Worm (Caenorhabditis elegans) whole organism, young adult: ENCODE data around the gene W05B2.2.

Experiments used
- C06A6.2 ChIP-seq: fragments of 200-800 bp; sonication (Bioruptor generic); conservative IDR thresholded peaks from 2 replicates; pipeline ENCODE4 v1.3.6; 2022; ENCODE audit warnings: missing genetic modification characterization, missing compliant biosample characterization
- F23B12.7 ChIP-seq: sonication (generic microtip); optimal IDR thresholded peaks from 2 replicates; lab custom pipeline; 2017; ENCODE audit warnings: missing genetic modification characterization, mild to moderate bottlenecking, missing compliant biosample characterization, antibody characterized with exemption, moderate library complexity; ENCODE audit not compliant: insufficient read depth
- T07F8.4 ChIP-seq: sonication (generic microtip); optimal IDR thresholded peaks from 2 replicates; lab custom pipeline; 2016; ENCODE audit warnings: mild to moderate bottlenecking, missing genetic modification characterization, moderate library complexity, missing compliant biosample characterization
- Y53F4B.3 ChIP-seq: fragments of 200-800 bp; sonication (Bioruptor generic); IDR thresholded peaks from 2 replicates; pipeline ENCODE4 v1.3.6; 2022; ENCODE audit warnings: missing genetic modification reagents, missing genetic modification characterization, missing compliant biosample characterization
- Y79H2A.3 ChIP-seq: fragments of 200-800 bp; sonication (Bioruptor generic); conservative IDR thresholded peaks from 2 replicates; pipeline ENCODE4 v1.3.6; 2022; ENCODE audit warnings: missing genetic modification reagents, missing genetic modification characterization, missing compliant biosample characterization
- ama-1 ChIP-seq, 3 experiments: fragments of 150-350 bp in 1 of 3; sonication (generic microtip) in 2 of 3; optimal IDR thresholded peaks; 2 replicates each; lab custom pipeline; 2014 to 2018; ENCODE audit warnings: missing biosample characterization in 2 of 3, missing genetic modification characterization in 2 of 3, missing genetic modification reagents in 2 of 3
- bed-2 ChIP-seq: fragments of 200-800 bp; sonication (Bioruptor generic); IDR thresholded peaks from 2 replicates; pipeline ENCODE4 v1.3.6; 2022; ENCODE audit warnings: missing genetic modification reagents, missing genetic modification characterization, missing compliant biosample characterization
- ccch-3 ChIP-seq: fragments of 200-800 bp; sonication (Bioruptor generic); optimal IDR thresholded peaks from 2 replicates; lab custom pipeline; 2018; ENCODE audit warnings: mild to moderate bottlenecking, missing genetic modification characterization, missing compliant biosample characterization
- cebp-1 ChIP-seq, 2 experiments: fragments of 200-800 bp in 1 of 2; sonication (Bioruptor generic) in 1 of 2; sonication (generic microtip) in 1 of 2; IDR thresholded peaks in 1 of 2; optimal IDR thresholded peaks in 1 of 2; 2 replicates each; pipeline versions ENCODE4 v1.3.6 to Lab custom; 2017 to 2022; ENCODE audit warnings: missing compliant biosample characterization in 2 of 2, missing genetic modification characterization in 2 of 2, mild to moderate bottlenecking in 1 of 2, missing genetic modification reagents in 1 of 2, moderate library complexity in 1 of 2
- ceh-40 ChIP-seq: fragments of 200-800 bp; sonication (Bioruptor generic); IDR thresholded peaks from 2 replicates; pipeline ENCODE4 v1.3.6; 2022; ENCODE audit warnings: missing genetic modification characterization, missing compliant biosample characterization
- ceh-79 ChIP-seq: sonication (generic microtip); optimal IDR thresholded peaks from 2 replicates; lab custom pipeline; 2017; ENCODE audit warnings: mild to moderate bottlenecking, missing genetic modification characterization, missing compliant biosample characterization
- efl-1 ChIP-seq: fragments of 150-350 bp; optimal IDR thresholded peaks from 2 replicates; lab custom pipeline; 2014; ENCODE audit warnings: missing biosample characterization, missing genetic modification reagents, missing genetic modification characterization
- egl-18 ChIP-seq: fragments of 200-800 bp; sonication (Bioruptor generic); IDR thresholded peaks from 2 replicates; pipeline ENCODE4 v1.3.6; 2022; ENCODE audit warnings: missing genetic modification reagents, missing genetic modification characterization, missing compliant biosample characterization
- him-1 ChIP-seq: sonication (generic microtip); optimal IDR thresholded peaks from 2 replicates; lab custom pipeline; 2016; ENCODE audit warnings: missing genotype, missing genetic modification reagents, missing genetic modification characterization, missing compliant biosample characterization
- hlh-26 ChIP-seq: fragments of 200-800 bp; sonication (Bioruptor generic); conservative IDR thresholded peaks from 2 replicates; pipeline ENCODE4 v1.3.6; 2022; ENCODE audit warnings: missing genetic modification reagents, missing genetic modification characterization, missing compliant biosample characterization
- hmg-1.2 ChIP-seq: fragments of 200-800 bp; sonication (Bioruptor generic); IDR thresholded peaks from 2 replicates; pipeline ENCODE4 v1.3.6; 2022; ENCODE audit warnings: missing genetic modification reagents, missing genetic modification characterization, missing compliant biosample characterization
- lin-26 ChIP-seq: fragments of 200-800 bp; sonication (Bioruptor generic); IDR thresholded peaks from 2 replicates; pipeline ENCODE4 v1.3.6; 2022; ENCODE audit warnings: missing genetic modification reagents, missing genetic modification characterization, missing compliant biosample characterization
- lin-54 ChIP-seq: fragments of 200-800 bp; sonication (Bioruptor generic); optimal IDR thresholded peaks from 2 replicates; lab custom pipeline; 2018; ENCODE audit warnings: mild to moderate bottlenecking, missing genetic modification characterization, missing compliant biosample characterization
- lsy-27 ChIP-seq: sonication (generic microtip); optimal IDR thresholded peaks from 2 replicates; lab custom pipeline; 2017; ENCODE audit warnings: missing genetic modification characterization, mild to moderate bottlenecking, missing compliant biosample characterization, antibody characterized with exemption, missing genotype, borderline replicate concordance; ENCODE audit not compliant: insufficient read depth
- mcd-1 ChIP-seq: fragments of 200-800 bp; sonication (Bioruptor generic); IDR thresholded peaks from 2 replicates; pipeline ENCODE4 v1.3.6; 2022; ENCODE audit warnings: missing genetic modification reagents, missing genetic modification characterization, missing compliant biosample characterization
- mel-28 ChIP-seq: sonication (generic microtip); optimal IDR thresholded peaks from 2 replicates; lab custom pipeline; 2016; ENCODE audit warnings: borderline replicate concordance, mild to moderate bottlenecking, missing genetic modification characterization, missing compliant biosample characterization
- mxl-1 ChIP-seq: sonication (generic microtip); optimal IDR thresholded peaks from 2 replicates; lab custom pipeline; 2016; ENCODE audit warnings: missing genetic modification characterization, missing compliant biosample characterization
- nhr-27 ChIP-seq: fragments of 200-800 bp; sonication (Bioruptor generic); optimal IDR thresholded peaks from 2 replicates; lab custom pipeline; 2018; ENCODE audit warnings: mild to moderate bottlenecking, missing genetic modification characterization, moderate library complexity, missing compliant biosample characterization
- unc-130 ChIP-seq: sonication (generic microtip); optimal IDR thresholded peaks from 2 replicates; lab custom pipeline; 2016; ENCODE audit warnings: missing genetic modification reagents, missing genetic modification characterization, missing compliant biosample characterization
- xnd-1 ChIP-seq: sonication (generic microtip); optimal IDR thresholded peaks from 2 replicates; lab custom pipeline; 2016; ENCODE audit warnings: missing genotype, missing genetic modification reagents, missing genetic modification characterization, missing compliant biosample characterization
- zfh-2 ChIP-seq: fragments of 200-800 bp; sonication (Bioruptor generic); conservative IDR thresholded peaks from 2 replicates; pipeline ENCODE4 v1.3.6; 2022; ENCODE audit warnings: missing genetic modification reagents, missing genetic modification characterization, missing compliant biosample characterization
- ztf-18 ChIP-seq: sonication (generic microtip); optimal IDR thresholded peaks from 2 replicates; lab custom pipeline; 2016; ENCODE audit warnings: missing genotype, mild to moderate bottlenecking, missing genetic modification characterization, missing compliant biosample characterization
- ztf-25 ChIP-seq: fragments of 200-800 bp; sonication (Bioruptor generic); IDR thresholded peaks from 2 replicates; pipeline ENCODE4 v1.3.6; 2022; ENCODE audit warnings: missing genetic modification reagents, missing genetic modification characterization, missing compliant biosample characterization
- ztf-28 ChIP-seq: fragments of 200-800 bp; sonication (Bioruptor generic); IDR thresholded peaks from 2 replicates; pipeline ENCODE4 v1.3.6; 2022; ENCODE audit warnings: missing genetic modification reagents, missing genetic modification characterization, missing compliant biosample characterization
- ztf-3 ChIP-seq: fragments of 200-800 bp; sonication (Bioruptor generic); optimal IDR thresholded peaks from 2 replicates; lab custom pipeline; 2018; ENCODE audit warnings: mild to moderate bottlenecking, missing genetic modification characterization, missing compliant biosample characterization

The W05B2.2 gene

ce11 chrIII:10933331-10933730, 33.6 kb downstream of the W05B2.2 start, which contains the start of gene M142.8:
TSS of gene M142.8 (plus strand) at chrIII:10933631.
- TF ChIP-seq ztf-28 (no peak), zfh-2 (GFP tag; lab: Robert Waterston, UW) (no peak), bed-2 (no peak)
- TF ChIP-seq, all 124 proteins: peak for 0

- TF ChIP-seq mel-28 (tag; lab: Kevin White, UChicago) (no peak), xnd-1 (no peak), efl-1 (GFP tag; lab: Kevin White, UChicago) (peak; percentile 10), mcd-1 (GFP tag; lab: Robert Waterston, UW) (peak; percentile 87), egl-18 (GFP tag; lab: Robert Waterston, UW) (no peak), Y53F4B.3 (GFP tag; lab: Robert Waterston, UW) (no peak), unc-130 (GFP tag; lab: Kevin White, UChicago) (no peak), ceh-40 (no peak), ztf-3 (GFP tag; lab: Kevin White, UChicago) (no peak), ztf-18 (tag; lab: Kevin White, UChicago) (no peak), nhr-27 (tag; lab: Kevin White, UChicago) (no peak), hmg-1.2 (GFP tag; lab: Robert Waterston, UW) (peak; percentile 35; the same call in 1 of the 2 replicates), T07F8.4 (tag; lab: Kevin White, UChicago) (no peak), lsy-27 (tag; lab: Kevin White, UChicago) (no peak), F23B12.7 (peak; percentile 27), bed-2 (no peak)
- TF ChIP-seq, all 124 proteins: peak for 4
Measured at ce11 chrIII:10930850-10931249, 36.1 kb downstream of the W05B2.2 start, which contains the start of gene M142.5. TSS of gene M142.5 (plus strand) at chrIII:10931201.

- TF ChIP-seq lin-26 (GFP tag; lab: Robert Waterston, UW) (no peak), ama-1 (optimal IDR thresholded peaks at IDR 0.05; lab: Kevin White, UChicago) (no peak), ama-1 (GFP tag; optimal IDR thresholded peaks at IDR 0.05; lab: Kevin White, UChicago) (no peak)
Measured at ce11 chrIII:10923539-10923938, 43.4 kb downstream of the W05B2.2 start.

ce11 chrIII:10921474-10921873, 45.4 kb downstream of the W05B2.2 start:
- TF ChIP-seq C06A6.2: no peak
- peak; percentile 81 for TF ChIP-seq zfh-2 (GFP tag; lab: Robert Waterston, UW)
- TF ChIP-seq, all 124 proteins: peak for 1

- TF ChIP-seq xnd-1: no peak
- no peak for TF ChIP-seq ztf-25 (GFP tag; lab: Robert Waterston, UW)
- no peak for TF ChIP-seq lin-54 (GFP tag; lab: Kevin White, UChicago)
- no peak for TF ChIP-seq hlh-26 (GFP tag; lab: Robert Waterston, UW)
- no peak for TF ChIP-seq cebp-1 (GFP tag; IDR thresholded peaks at IDR 0.05; lab: Robert Waterston, UW)
- TF ChIP-seq cebp-1 (tag; optimal IDR thresholded peaks at IDR 0.05; lab: Kevin White, UChicago): no peak
- TF ChIP-seq ceh-79 (tag; lab: Kevin White, UChicago): no peak
- no peak for TF ChIP-seq ceh-40
- no peak for TF ChIP-seq Y79H2A.3 (GFP tag; lab: Robert Waterston, UW)
- TF ChIP-seq him-1 (tag; lab: Kevin White, UChicago): no peak
- no peak for TF ChIP-seq mxl-1 (tag; lab: Kevin White, UChicago)
- no peak for TF ChIP-seq ama-1 (optimal IDR thresholded peaks at IDR 0.05; lab: Kevin White, UChicago)
- no peak for TF ChIP-seq ama-1 (GFP tag; optimal IDR thresholded peaks at IDR 0.05; lab: Kevin White, UChicago)
- TF ChIP-seq ccch-3: no peak
Measured at ce11 chrIII:10920044-10920443, 46.9 kb downstream of the W05B2.2 start, which contains the start of gene vab-7. TSS of gene vab-7 (plus strand) at chrIII:10920344.
